Fruit fly (Drosophila melanogaster) whole organism, pupa: ENCODE data around the gene CycT.

Experiments
- CG32121 ChIP-seq: fragments of 200-800 bp; sonication (Bioruptor generic); IDR thresholded peaks from 2 replicates; pipeline ENCODE4 v1.3.6; 2022; ENCODE audit warnings: missing biosample characterization, missing genetic modification characterization
- CG8159 ChIP-seq: fragments of 200-800 bp; sonication (Bioruptor generic); optimal IDR thresholded peaks from 3 replicates; lab custom pipeline; 2018; ENCODE audit warnings: missing biosample characterization, mild to moderate bottlenecking, missing genetic modification characterization, moderate library complexity
- Pif1B ChIP-seq: fragments of 200-800 bp; sonication (Bioruptor generic); optimal IDR thresholded peaks from 3 replicates; lab custom pipeline; 2016; ENCODE audit warnings: missing biosample characterization, missing genetic modification characterization
- gl ChIP-seq: fragments of 200-800 bp; sonication (Bioruptor generic); optimal IDR thresholded peaks from 2 replicates; lab custom pipeline; 2018; ENCODE audit warnings: missing biosample characterization, mild to moderate bottlenecking, missing genetic modification characterization

DNA sequence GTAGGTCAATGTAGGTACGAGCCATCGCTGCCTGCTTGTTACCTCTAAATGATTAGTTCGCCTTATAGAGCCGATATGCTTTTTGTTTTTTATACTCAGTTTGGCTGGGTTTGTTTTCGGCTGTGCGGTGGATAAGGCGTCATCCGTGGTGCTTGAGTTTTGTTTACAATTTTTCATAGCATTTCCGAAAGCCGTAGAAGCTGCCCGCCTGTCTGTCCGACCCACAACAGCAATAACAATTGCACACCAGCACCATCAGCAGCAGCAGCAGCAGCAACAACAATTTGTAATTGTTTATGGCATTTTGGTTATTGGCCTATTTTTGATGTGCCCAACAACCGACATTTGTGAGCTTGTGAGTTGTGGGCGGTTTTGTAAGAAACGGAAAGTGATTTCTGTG, 11.1 kb upstream of the CycT start:
- TF ChIP-seq CG8159, result no peak
- no peak for TF ChIP-seq CG32121 (GFP tag; lab: Robert Waterston, UW)
- TF ChIP-seq Pif1B, result no peak
- TF ChIP-seq gl (tag; lab: Kevin White, UChicago), result no peak
